Fruit fly (Drosophila melanogaster): ENCODE results near the gene Qsox3.

Gene Qsox3

DNA sequence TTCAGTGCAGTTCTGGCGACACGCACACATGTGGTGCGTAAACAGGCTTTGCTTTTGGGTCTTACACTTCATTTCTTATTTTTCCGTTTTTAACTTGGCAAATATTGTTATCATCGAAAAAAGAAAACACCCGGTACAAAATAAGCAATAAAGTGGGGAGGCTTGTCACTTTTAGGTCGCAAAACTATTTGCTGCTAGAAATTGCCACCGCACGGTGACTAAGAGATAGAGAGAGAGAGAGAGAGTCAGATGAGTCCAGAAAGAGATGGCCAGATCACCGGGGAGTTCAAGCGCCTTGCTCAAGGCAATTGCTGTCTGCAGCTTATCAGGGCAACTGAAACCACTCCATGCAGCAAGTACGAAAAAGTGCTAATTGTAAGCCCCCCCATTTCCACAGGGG, 20.9 kb upstream of the Qsox3 start:
- no peak for TF ChIP-seq Hr4 (GFP tag; optimal IDR thresholded peaks at IDR 0.05)
- TF ChIP-seq achi (GFP tag; optimal IDR thresholded peaks at IDR 0.05) = no peak
- TF ChIP-seq CG3919 (GFP tag; optimal IDR thresholded peaks at IDR 0.05) = no peak
- TF ChIP-seq CG11294 (GFP tag; IDR thresholded peaks at IDR 0.05) = no peak
- no peak for TF ChIP-seq Sox15 (GFP tag; optimal IDR thresholded peaks at IDR 0.05)
- no peak for TF ChIP-seq CG6854 (GFP tag; optimal IDR thresholded peaks at IDR 0.05)
- TF ChIP-seq esn (GFP tag; optimal IDR thresholded peaks at IDR 0.05) = peak; percentile 13
- no peak for TF ChIP-seq lz (GFP tag; optimal IDR thresholded peaks at IDR 0.05)
- peak; percentile 18 for TF ChIP-seq CG6276 (GFP tag; optimal IDR thresholded peaks at IDR 0.05)
- TF ChIP-seq CG10669 (GFP tag; optimal IDR thresholded peaks at IDR 0.05) = no peak
- no peak for TF ChIP-seq salr (GFP tag; optimal IDR thresholded peaks at IDR 0.05)
- TF ChIP-seq Hr38 (GFP tag; optimal IDR thresholded peaks at IDR 0.05) = no peak
- no peak for TF ChIP-seq vri (GFP tag; optimal IDR thresholded peaks at IDR 0.05)
- TF ChIP-seq Sox14 (GFP tag; optimal IDR thresholded peaks at IDR 0.05) = no peak
- TF ChIP-seq CG15336 (GFP tag; IDR thresholded peaks at IDR 0.05) = no peak
- no peak for TF ChIP-seq CG8319 (GFP tag; optimal IDR thresholded peaks at IDR 0.05)
- TF ChIP-seq CG3032 (tag; optimal IDR thresholded peaks at IDR 0.05) = no peak
- TF ChIP-seq CG34406 (GFP tag; optimal IDR thresholded peaks at IDR 0.05) = no peak
- no peak for TF ChIP-seq ss (GFP tag; optimal IDR thresholded peaks at IDR 0.05)
- peak; percentile 1 for TF ChIP-seq CG16779 (tag; optimal IDR thresholded peaks at IDR 0.05)
- no peak for TF ChIP-seq Eip78C (GFP tag)
- TF ChIP-seq OdsH (GFP tag; optimal IDR thresholded peaks at IDR 0.05) = no peak
- no peak for TF ChIP-seq Sox102F (GFP tag; optimal IDR thresholded peaks at IDR 0.05)
- TF ChIP-seq Ets96B (tag; optimal IDR thresholded peaks at IDR 0.05) = no peak
- no peak for TF ChIP-seq Smox (GFP tag; optimal IDR thresholded peaks at IDR 0.05)
- TF ChIP-seq topi (GFP tag; optimal IDR thresholded peaks at IDR 0.05) = no peak
- TF ChIP-seq fd59A (GFP tag; optimal IDR thresholded peaks at IDR 0.05) = no peak
- TF ChIP-seq CG8632 (GFP tag; optimal IDR thresholded peaks at IDR 0.05) = no peak
- TF ChIP-seq cyc (GFP tag; optimal IDR thresholded peaks at IDR 0.05) = no peak
- TF ChIP-seq CG31627 (GFP tag; optimal IDR thresholded peaks at IDR 0.05) = no peak
- TF ChIP-seq CG6808 (GFP tag; optimal IDR thresholded peaks at IDR 0.05) = peak; percentile 8
- no peak for TF ChIP-seq CG10631 (GFP tag; optimal IDR thresholded peaks at IDR 0.05)
- TF ChIP-seq CG11902 (GFP tag; optimal IDR thresholded peaks at IDR 0.05) = no peak
- TF ChIP-seq CG4318 (GFP tag; optimal IDR thresholded peaks at IDR 0.05) = no peak
- TF ChIP-seq Ets21C (GFP tag; optimal IDR thresholded peaks at IDR 0.05) = no peak
- no peak for TF ChIP-seq CG32006 (GFP tag; optimal IDR thresholded peaks at IDR 0.05)
- peak; percentile 17; the same call in 1 of the 3 replicates for TF ChIP-seq CG6163 (GFP tag; IDR thresholded peaks at IDR 0.05)
- peak; percentile 50; the same call in 1 of the 3 replicates for TF ChIP-seq eg (GFP tag; IDR thresholded peaks at IDR 0.05)
- no peak for TF ChIP-seq dsx (GFP tag; optimal IDR thresholded peaks at IDR 0.05; ENCODE audit: poor library complexity, severe bottlenecking)
- TF ChIP-seq CG1621 (tag; optimal IDR thresholded peaks at IDR 0.05) = no peak
- no peak for TF ChIP-seq fd85E (GFP tag; optimal IDR thresholded peaks at IDR 0.05)
- no peak for TF ChIP-seq Met (GFP tag; optimal IDR thresholded peaks at IDR 0.05)
- no peak for TF ChIP-seq CG9139 (GFP tag; optimal IDR thresholded peaks at IDR 0.05)
- no peak for TF ChIP-seq Lpt (GFP tag; optimal IDR thresholded peaks at IDR 0.05)
- TF ChIP-seq pdm3 (GFP tag; optimal IDR thresholded peaks at IDR 0.05) = no peak
- TF ChIP-seq acj6 (GFP tag; optimal IDR thresholded peaks at IDR 0.05) = no peak
- no peak for TF ChIP-seq Gug (GFP tag; IDR thresholded peaks at IDR 0.05)
- no peak for TF ChIP-seq CG11762 (GFP tag; optimal IDR thresholded peaks at IDR 0.05; ENCODE audit: insufficient read depth)
- TF ChIP-seq fkh (GFP tag; optimal IDR thresholded peaks at IDR 0.05) = no peak
- peak; percentile 74 for TF ChIP-seq svp (GFP tag)
- no peak for TF ChIP-seq CG6792 (GFP tag; optimal IDR thresholded peaks at IDR 0.05)
- TF ChIP-seq net (GFP tag; optimal IDR thresholded peaks at IDR 0.05) = no peak
- no peak for TF ChIP-seq Blimp-1 (GFP tag; optimal IDR thresholded peaks at IDR 0.05)

All from whole organism, prepupa.